Fruit fly (Drosophila melanogaster) whole organism, embryonic: ENCODE data around the gene ND-24.
A peak's percentile ranks its signal among the peaks of the same experiment; 100 is the strongest.

ENCODE experiments used
- Atf-2 ChIP-seq: fragments of 200-800 bp; sonication (Bioruptor generic); optimal IDR thresholded peaks from 2 replicates; lab custom pipeline; 2016; ENCODE audit warnings: missing biosample characterization, missing genetic modification characterization
- B-H2 ChIP-seq: fragments of 200-800 bp; sonication (Bioruptor generic); optimal IDR thresholded peaks from 2 replicates; lab custom pipeline; 2018; ENCODE audit warnings: missing biosample characterization, mild to moderate bottlenecking, missing genetic modification characterization
- Blimp-1 ChIP-seq: fragments of 200-800 bp; sonication (Bioruptor generic); optimal IDR thresholded peaks from 3 replicates; lab custom pipeline; 2018; ENCODE audit warnings: missing biosample characterization, missing genetic modification characterization, mild to moderate bottlenecking, moderate library complexity, missing genetic modification reagents
- CG12155 ChIP-seq: fragments of 200-800 bp; sonication (Bioruptor generic); optimal IDR thresholded peaks from 3 replicates; lab custom pipeline; 2016; ENCODE audit warnings: missing biosample characterization, missing genetic modification characterization
- CG13424 ChIP-seq: fragments of 200-800 bp; sonication (Bioruptor generic); optimal IDR thresholded peaks from 2 replicates; lab custom pipeline; 2019; ENCODE audit warnings: missing biosample characterization, mild to moderate bottlenecking, missing genetic modification characterization, moderate library complexity
- CG14667 ChIP-seq: fragments of 200-800 bp; sonication (Bioruptor generic); IDR thresholded peaks from 2 replicates; pipeline ENCODE4 v1.3.6; 2022; ENCODE audit warnings: missing biosample characterization, missing genetic modification characterization
- CG16815 ChIP-seq: fragments of 200-800 bp; sonication (Bioruptor generic); optimal IDR thresholded peaks from 3 replicates; lab custom pipeline; 2017; ENCODE audit warnings: missing biosample characterization, mild to moderate bottlenecking, missing genetic modification characterization
- CG18262 ChIP-seq: fragments of 200-800 bp; optimal IDR thresholded peaks from 3 replicates; lab custom pipeline; 2019; ENCODE audit warnings: missing biosample characterization, mild to moderate bottlenecking, missing genetic modification characterization, moderate library complexity
- CG2129 ChIP-seq: fragments of 200-800 bp; sonication (Bioruptor generic); IDR thresholded peaks from 2 replicates; pipeline ENCODE4 v1.3.6; 2022; ENCODE audit warnings: missing biosample characterization, missing genetic modification characterization; ENCODE audit not compliant: partially characterized antibody
- CG2875 ChIP-seq: fragments of 200-800 bp; sonication (Bioruptor generic); optimal IDR thresholded peaks from 2 replicates; lab custom pipeline; 2017; ENCODE audit warnings: missing biosample characterization, mild to moderate bottlenecking, missing genetic modification characterization, missing genetic modification reagents
- CG34376 ChIP-seq: fragments of 200-800 bp; sonication (Bioruptor generic); optimal IDR thresholded peaks from 2 replicates; lab custom pipeline; 2018; ENCODE audit warnings: missing biosample characterization, mild to moderate bottlenecking, missing genetic modification characterization
- CG3847 ChIP-seq: fragments of 200-800 bp; sonication (Bioruptor generic); IDR thresholded peaks from 2 replicates; pipeline ENCODE4 v1.3.6; 2022; ENCODE audit warnings: missing biosample characterization, missing genetic modification characterization
- CG4820 ChIP-seq: fragments of 200-800 bp; sonication (Bioruptor generic); optimal IDR thresholded peaks from 3 replicates; lab custom pipeline; 2016; ENCODE audit warnings: missing biosample characterization, missing genetic modification characterization
- CG6272 ChIP-seq: fragments of 200-800 bp; sonication (Bioruptor generic); IDR thresholded peaks from 2 replicates; pipeline ENCODE4 v1.3.6; 2022; ENCODE audit warnings: missing biosample characterization, missing genetic modification characterization
- CG6683 ChIP-seq: fragments of 200-800 bp; sonication (Bioruptor generic); optimal IDR thresholded peaks from 2 replicates; lab custom pipeline; 2017; ENCODE audit warnings: missing biosample characterization, mild to moderate bottlenecking, missing genetic modification characterization, missing genetic modification reagents
- CG7271 ChIP-seq: fragments of 200-800 bp; sonication (Bioruptor generic); optimal IDR thresholded peaks from 2 replicates; lab custom pipeline; 2018; ENCODE audit warnings: missing biosample characterization, mild to moderate bottlenecking, missing genetic modification characterization, moderate library complexity
- CG8281 ChIP-seq: fragments of 200-800 bp; sonication (Bioruptor generic); optimal IDR thresholded peaks from 2 replicates; lab custom pipeline; 2018; ENCODE audit warnings: missing biosample characterization, mild to moderate bottlenecking, missing genetic modification characterization, moderate library complexity
- CG9932 ChIP-seq: fragments of 200-800 bp; sonication (Bioruptor generic); IDR thresholded peaks from 2 replicates; pipeline ENCODE4 v1.3.6; 2022; ENCODE audit warnings: missing biosample characterization, missing genetic modification characterization
- Dbx ChIP-seq: fragments of 200-800 bp; sonication (Bioruptor generic); IDR thresholded peaks from 3 replicates; pipeline ENCODE4 v1.3.6; 2022; ENCODE audit warnings: missing biosample characterization, missing genetic modification characterization
- E2f1 ChIP-seq: fragments of 200-800 bp; sonication (Bioruptor generic); IDR thresholded peaks from 2 replicates; pipeline ENCODE4 v1.3.6; 2022; ENCODE audit warnings: missing biosample characterization, missing genetic modification characterization
- Hmx ChIP-seq: fragments of 200-800 bp; sonication (Bioruptor generic); optimal IDR thresholded peaks from 2 replicates; lab custom pipeline; 2016; ENCODE audit warnings: missing biosample characterization, missing genetic modification characterization
- Mad ChIP-seq: fragments of 200-800 bp; sonication (Bioruptor generic); optimal IDR thresholded peaks from 2 replicates; lab custom pipeline; 2016; ENCODE audit warnings: missing biosample characterization, missing genetic modification characterization
- NC2α ChIP-seq: fragments of 200-800 bp; sonication (Bioruptor generic); optimal IDR thresholded peaks from 2 replicates; lab custom pipeline; 2016; ENCODE audit warnings: missing biosample characterization, missing genetic modification characterization
- Optix ChIP-seq: fragments of 200-800 bp; sonication (Bioruptor generic); IDR thresholded peaks from 3 replicates; pipeline ENCODE4 v1.3.6; 2022; ENCODE audit warnings: missing biosample characterization, missing genetic modification characterization
- Sry-δ ChIP-seq: fragments of 200-800 bp; sonication (Bioruptor generic); optimal IDR thresholded peaks from 2 replicates; lab custom pipeline; 2016; ENCODE audit warnings: missing biosample characterization, missing genetic modification characterization
- Xrp1 ChIP-seq: fragments of 200-800 bp; sonication (Bioruptor generic); IDR thresholded peaks from 2 replicates; pipeline ENCODE4 v1.3.6; 2022; ENCODE audit warnings: missing biosample characterization, missing genetic modification characterization
- al ChIP-seq: fragments of 200-800 bp; sonication (Bioruptor generic); IDR thresholded peaks from 2 replicates; pipeline ENCODE4 v1.3.6; 2022; ENCODE audit warnings: missing biosample characterization, missing genetic modification characterization
- bbx ChIP-seq: fragments of 200-800 bp; sonication (Bioruptor generic); IDR thresholded peaks from 2 replicates; pipeline ENCODE4 v1.3.6; 2022; ENCODE audit warnings: missing biosample characterization, missing genetic modification characterization; ENCODE audit not compliant: partially characterized antibody
- bigmax ChIP-seq: fragments of 200-800 bp; sonication (Bioruptor generic); optimal IDR thresholded peaks from 2 replicates; lab custom pipeline; 2018; ENCODE audit warnings: missing biosample characterization, mild to moderate bottlenecking, missing genetic modification characterization
- crc ChIP-seq: fragments of 200-800 bp; sonication (Bioruptor generic); optimal IDR thresholded peaks from 2 replicates; lab custom pipeline; 2016; ENCODE audit warnings: missing biosample characterization, missing genetic modification characterization
- da ChIP-seq: fragments of 200-800 bp; sonication (Bioruptor generic); optimal IDR thresholded peaks from 2 replicates; lab custom pipeline; 2016; ENCODE audit warnings: missing biosample characterization, missing genetic modification characterization
- danr ChIP-seq: fragments of 200-800 bp; sonication (Bioruptor generic); IDR thresholded peaks from 2 replicates; pipeline ENCODE4 v1.3.6; 2022; ENCODE audit warnings: missing biosample characterization, missing genetic modification characterization
- dmrt11E ChIP-seq: fragments of 200-800 bp; sonication (Bioruptor generic); optimal IDR thresholded peaks from 3 replicates; lab custom pipeline; 2018; ENCODE audit warnings: missing biosample characterization, mild to moderate bottlenecking, missing genetic modification characterization, moderate library complexity
- dysf ChIP-seq: fragments of 200-800 bp; sonication (Bioruptor generic); IDR thresholded peaks from 3 replicates; pipeline ENCODE4 v1.3.6; 2022; ENCODE audit warnings: missing biosample characterization, missing genetic modification characterization
- exex ChIP-seq: fragments of 200-800 bp; sonication (Bioruptor generic); optimal IDR thresholded peaks from 4 replicates; lab custom pipeline; 2018; ENCODE audit warnings: missing biosample characterization, mild to moderate bottlenecking, missing genetic modification characterization, moderate library complexity
- fd64A ChIP-seq: fragments of 200-800 bp; sonication (Bioruptor generic); optimal IDR thresholded peaks from 3 replicates; lab custom pipeline; 2018; ENCODE audit warnings: missing biosample characterization, mild to moderate bottlenecking, missing genetic modification characterization
- gce ChIP-seq: fragments of 200-800 bp; sonication (Bioruptor generic); IDR thresholded peaks from 3 replicates; pipeline ENCODE4 v1.3.6; 2022; ENCODE audit warnings: missing biosample characterization, missing genetic modification characterization
- gsb-n ChIP-seq: fragments of 200-800 bp; sonication (Bioruptor generic); optimal IDR thresholded peaks from 3 replicates; lab custom pipeline; 2018; ENCODE audit warnings: missing biosample characterization, mild to moderate bottlenecking, missing genetic modification characterization
- hbn ChIP-seq: fragments of 200-800 bp; sonication (Bioruptor generic); IDR thresholded peaks from 2 replicates; pipeline ENCODE4 v1.3.6; 2022; ENCODE audit warnings: missing biosample characterization, missing genetic modification characterization; ENCODE audit not compliant: partially characterized antibody
- hkb ChIP-seq, 2 experiments: fragments of 200-800 bp in 1 of 2; fragments of >200 bp in 1 of 2; sonication (Bioruptor generic) in 1 of 2; IDR thresholded peaks in 1 of 2; optimal IDR thresholded peaks in 1 of 2; 2 replicates each; pipeline versions ENCODE4 v1.3.6 to Lab custom; 2017 to 2022; ENCODE audit warnings: missing biosample characterization in 1 of 2, missing genetic modification characterization in 1 of 2
- ind ChIP-seq: fragments of 200-800 bp; sonication (Bioruptor generic); optimal IDR thresholded peaks from 3 replicates; lab custom pipeline; 2016; ENCODE audit warnings: missing biosample characterization, missing genetic modification characterization
- kah ChIP-seq: fragments of 200-800 bp; sonication (Bioruptor generic); optimal IDR thresholded peaks from 2 replicates; lab custom pipeline; 2018; ENCODE audit warnings: missing biosample characterization, mild to moderate bottlenecking, missing genetic modification characterization
- lab ChIP-seq: fragments of 200-800 bp; sonication (Bioruptor generic); optimal IDR thresholded peaks from 3 replicates; lab custom pipeline; 2017; ENCODE audit warnings: missing biosample characterization, missing genetic modification characterization, mild to moderate bottlenecking, moderate library complexity, missing genetic modification reagents
- nom ChIP-seq: fragments of 200-800 bp; sonication (Bioruptor generic); optimal IDR thresholded peaks from 2 replicates; lab custom pipeline; 2017; ENCODE audit warnings: missing biosample characterization, missing genetic modification characterization, mild to moderate bottlenecking, moderate library complexity, missing genetic modification reagents
- onecut ChIP-seq: fragments of 200-800 bp; sonication (Bioruptor generic); IDR thresholded peaks from 2 replicates; pipeline ENCODE4 v1.3.6; 2022; ENCODE audit warnings: missing biosample characterization, missing genetic modification characterization
- peb ChIP-seq: fragments of 200-800 bp; sonication (Bioruptor generic); IDR thresholded peaks from 2 replicates; pipeline ENCODE4 v1.3.6; 2022; ENCODE audit warnings: missing biosample characterization, missing genetic modification characterization
- pho ChIP-seq: fragments of 200-800 bp; sonication (Bioruptor generic); optimal IDR thresholded peaks from 2 replicates; lab custom pipeline; 2016; ENCODE audit warnings: missing biosample characterization, missing genetic modification characterization
- sens ChIP-seq: fragments of 200-800 bp; sonication (Bioruptor generic); peaks from one replicate; lab custom pipeline; 2016; ENCODE audit warnings: missing biosample characterization, missing genetic modification characterization
- seq ChIP-seq: fragments of 200-800 bp; sonication (Bioruptor generic); IDR thresholded peaks from 2 replicates; pipeline ENCODE4 v1.3.6; 2022; ENCODE audit warnings: missing biosample characterization, missing genetic modification characterization
- stwl ChIP-seq: fragments of 200-800 bp; sonication (Bioruptor generic); optimal IDR thresholded peaks from 3 replicates; lab custom pipeline; 2018; ENCODE audit warnings: missing biosample characterization, mild to moderate bottlenecking, missing genetic modification characterization, moderate library complexity
- yki ChIP-seq: fragments of >200 bp; optimal IDR thresholded peaks from 3 replicates; lab custom pipeline; 2018

The ND-24 gene

dm6 chrX:17599330-17599729, 32.6 kb upstream of the ND-24 start, which contains the start of gene X11L (continued):
- TF ChIP-seq Hmx (GFP tag; lab: Kevin White, UChicago) (no peak), seq (GFP tag; lab: Robert Waterston, UW) (0 out of 2 replicates have a peak, but pooled peaks have one; percentile 24), CG13424 (tag; lab: Kevin White, UChicago) (peak; percentile 34), B-H2 (GFP tag; lab: Kevin White, UChicago) (peak; percentile 35), CG4820 (peak; percentile 65), Dbx (peak; percentile 58; the same call in 2 of the 3 replicates), CG14667 (GFP tag; lab: Robert Waterston, UW) (0 out of 2 replicates have a peak, but pooled peaks have one; percentile 14), peb (GFP tag; lab: Robert Waterston, UW) (peak; percentile 31; the same call in 1 of the 2 replicates), sens (GFP tag; lab: Kevin White, UChicago) (peak; percentile 94), danr (GFP tag; lab: Robert Waterston, UW) (no peak), Xrp1 (GFP tag; lab: Robert Waterston, UW) (peak; percentile 70), pho (GFP tag; lab: Kevin White, UChicago) (peak; percentile 84), bigmax (GFP tag; lab: Kevin White, UChicago) (no peak), Atf-2 (GFP tag; lab: Kevin White, UChicago) (peak; percentile 23), CG7271 (no peak), onecut (GFP tag; lab: Robert Waterston, UW) (peak; percentile 56; the same call in 1 of the 2 replicates), Mad (GFP tag; lab: Kevin White, UChicago) (peak; percentile 64), CG16815 (GFP tag; lab: Kevin White, UChicago) (peak; percentile 46), da (GFP tag; lab: Kevin White, UChicago) (no peak), dysf (GFP tag; lab: Robert Waterston, UW) (peak; percentile 68), Optix (GFP tag; lab: Robert Waterston, UW) (peak; percentile 75), dmrt11E (tag; lab: Kevin White, UChicago) (peak; percentile 49), gce (GFP tag; lab: Robert Waterston, UW) (no peak), lab (GFP tag; lab: Kevin White, UChicago) (no peak), bbx (GFP tag; lab: Robert Waterston, UW) (peak; percentile 89), CG18262 (tag; lab: Kevin White, UChicago) (peak; percentile 50), CG34376 (GFP tag; lab: Kevin White, UChicago) (no peak), nom (GFP tag; lab: Kevin White, UChicago) (no peak), kah (GFP tag; lab: Kevin White, UChicago) (no peak), CG8281 (no peak), CG3847 (GFP tag; lab: Robert Waterston, UW) (peak; percentile 76), gsb-n (no peak), CG6683 (peak; percentile 11), NC2α (GFP tag; lab: Kevin White, UChicago) (no peak), CG9932 (GFP tag; lab: Robert Waterston, UW) (peak; percentile 85), yki (lab: Kevin White, UChicago) (no peak), al (GFP tag; lab: Robert Waterston, UW) (peak; percentile 52), CG2129 (GFP tag; lab: Robert Waterston, UW) (peak; percentile 53), CG12155 (peak; percentile 74), CG6272 (GFP tag; lab: Robert Waterston, UW) (peak; percentile 59), stwl (tag; lab: Kevin White, UChicago) (peak; percentile 90), ind (GFP tag; lab: Kevin White, UChicago) (peak; percentile 77), crc (GFP tag; lab: Kevin White, UChicago) (peak; percentile 31), Blimp-1 (no peak), E2f1 (GFP tag; lab: Robert Waterston, UW) (peak; percentile 50; the same call in 1 of the 2 replicates), CG2875 (GFP tag; lab: Kevin White, UChicago) (no peak), exex (tag; lab: Kevin White, UChicago) (no peak), fd64A (GFP tag; lab: Kevin White, UChicago) (no peak), Sry-δ (GFP tag; lab: Kevin White, UChicago) (peak; percentile 82), hbn (GFP tag; lab: Robert Waterston, UW) (peak; percentile 75), hkb (optimal IDR thresholded peaks at IDR 0.05; lab: Kevin White, UChicago) (no peak), hkb (GFP tag; IDR thresholded peaks at IDR 0.05; lab: Robert Waterston, UW) (no peak; the same call in none of the 2 replicates)
